Worm (Caenorhabditis elegans): ENCODE data around the gene pph-4.2.
A peak's percentile ranks its signal among the peaks of the same experiment; 100 is the strongest.

The pph-4.2 gene

DNA sequence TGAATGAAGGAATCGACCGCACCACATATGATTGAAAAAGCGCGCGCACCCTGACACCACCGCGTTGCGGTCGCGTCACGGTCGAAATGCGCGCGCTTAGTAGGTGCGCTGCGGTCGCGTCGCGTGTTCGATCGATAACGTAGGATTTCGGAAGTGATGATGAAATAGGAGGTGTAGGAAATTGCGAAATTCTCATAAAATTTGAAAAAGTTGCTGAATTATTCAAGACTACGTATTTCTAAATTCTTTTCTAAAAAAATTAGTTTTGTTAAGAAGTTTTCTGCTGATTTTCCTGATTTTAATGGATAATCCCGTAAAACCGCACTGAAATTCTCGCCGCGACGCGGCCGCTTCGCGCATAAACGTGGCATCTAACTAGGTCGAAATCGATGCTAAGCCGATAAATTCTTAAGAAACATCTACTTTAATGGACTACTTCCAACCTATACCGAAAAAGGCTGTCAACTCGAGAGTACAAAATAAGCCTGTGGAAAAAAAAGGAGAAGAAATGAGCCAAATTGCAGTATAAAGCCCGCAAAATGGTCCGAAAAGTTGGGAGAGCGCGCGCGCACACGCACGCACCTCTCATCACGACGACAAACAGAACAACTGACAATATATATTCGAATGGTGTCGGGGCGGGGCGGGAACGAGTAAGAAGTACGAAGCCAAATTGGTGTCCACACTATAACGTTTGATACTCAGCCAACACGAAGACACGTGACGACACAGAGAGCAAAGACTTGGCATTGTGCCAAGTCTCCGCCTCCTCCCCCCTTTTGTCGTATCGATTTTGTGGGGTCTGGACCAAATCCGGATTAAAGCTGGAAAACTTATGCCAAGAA, 8.4 kb downstream of the pph-4.2 start, which contains the start of gene his-72:
TSS of gene his-72 (minus strand) at position 589 of the 845 bp plus-strand sequence.
- TF ChIP-seq nhr-76 (tag; optimal IDR thresholded peaks at IDR 0.05) (no peak), ceh-82 (tag; optimal IDR thresholded peaks at IDR 0.05) (no peak), elt-2 (tag; optimal IDR thresholded peaks at IDR 0.05) (peak; percentile 14), tbx-2 (tag; optimal IDR thresholded peaks at IDR 0.05) (peak; percentile 25), ZK546.5 (tag; optimal IDR thresholded peaks at IDR 0.05) (no peak), mdl-1 (tag; optimal IDR thresholded peaks at IDR 0.05) (no peak), snpc-4 (tag; optimal IDR thresholded peaks at IDR 0.05) (no peak), nhr-77 (tag; optimal IDR thresholded peaks at IDR 0.05) (no peak), pqm-1 (tag; optimal IDR thresholded peaks at IDR 0.05) (peak; percentile 3), zag-1 (tag; optimal IDR thresholded peaks at IDR 0.05) (no peak), skn-1 (tag; optimal IDR thresholded peaks at IDR 0.05) (no peak), egl-27 (tag; optimal IDR thresholded peaks at IDR 0.05) (no peak), mml-1 (tag; optimal IDR thresholded peaks at IDR 0.05) (no peak), nhr-23 (tag; optimal IDR thresholded peaks at IDR 0.05) (no peak), pha-4 (tag; optimal IDR thresholded peaks at IDR 0.05) (peak; percentile 44), hmg-11 (tag; optimal IDR thresholded peaks at IDR 0.05) (no peak), lin-39 (tag; optimal IDR thresholded peaks at IDR 0.05) (peak; percentile 91), unc-39 (tag; optimal IDR thresholded peaks at IDR 0.05) (no peak), nhr-28 (tag; optimal IDR thresholded peaks at IDR 0.05) (no peak), nhr-67 (tag; optimal IDR thresholded peaks at IDR 0.05) (no peak), ceh-16 (tag; optimal IDR thresholded peaks at IDR 0.05) (no peak), ztf-4 (tag; optimal IDR thresholded peaks at IDR 0.05) (no peak), R02D3.7 (tag; optimal IDR thresholded peaks at IDR 0.05) (no peak), ceh-28 (tag; optimal IDR thresholded peaks at IDR 0.05) (peak; percentile 3), egl-5 (tag; optimal IDR thresholded peaks at IDR 0.05) (no peak), aly-2 (tag; optimal IDR thresholded peaks at IDR 0.05) (no peak), ceh-9 (tag; optimal IDR thresholded peaks at IDR 0.05) (no peak), nhr-237 (tag; optimal IDR thresholded peaks at IDR 0.05) (no peak), nfya-1 (tag; optimal IDR thresholded peaks at IDR 0.05; ENCODE audit: insufficient read depth) (peak; percentile 60), daf-12 (tag; optimal IDR thresholded peaks at IDR 0.05) (no peak), lin-15B (tag; optimal IDR thresholded peaks at IDR 0.05) (peak; percentile 54), jun-1 (tag; optimal IDR thresholded peaks at IDR 0.05) (no peak), ama-1 (optimal IDR thresholded peaks at IDR 0.05) (peak; percentile 90), fkh-10 (GFP tag; optimal IDR thresholded peaks at IDR 0.05) (no peak), unc-62 (GFP tag; optimal IDR thresholded peaks at IDR 0.05) (no peak), elt-1 (tag; optimal IDR thresholded peaks at IDR 0.05) (no peak), elt-3 (tag; optimal IDR thresholded peaks at IDR 0.05) (no peak), nhr-43 (tag; optimal IDR thresholded peaks at IDR 0.05; ENCODE audit: poor library complexity, severe bottlenecking) (peak; percentile 8), fkh-2 (tag; optimal IDR thresholded peaks at IDR 0.05) (no peak), nhr-25 (tag; optimal IDR thresholded peaks at IDR 0.05) (peak; percentile 40), ztf-11 (tag; optimal IDR thresholded peaks at IDR 0.05) (no peak), lsy-12 (tag; optimal IDR thresholded peaks at IDR 0.05) (peak; percentile 56), eor-1 (tag; optimal IDR thresholded peaks at IDR 0.05) (no peak), nhr-11 (tag; optimal IDR thresholded peaks at IDR 0.05) (no peak), fos-1 (tag; optimal IDR thresholded peaks at IDR 0.05) (no peak), sea-2 (GFP tag; optimal IDR thresholded peaks at IDR 0.05) (peak; percentile 59), nhr-12 (tag; optimal IDR thresholded peaks at IDR 0.05) (no peak)

All from whole organism, L3 larva.